Worm (Caenorhabditis elegans) whole organism, young adult: ENCODE measurements around the gene C07B5.3.

Source experiments
- B0261.1 ChIP-seq: sonication (generic microtip); optimal IDR thresholded peaks from 2 replicates; lab custom pipeline; 2016; ENCODE audit warnings: mild to moderate bottlenecking, missing genetic modification characterization, moderate library complexity, missing compliant biosample characterization
- D2030.7 ChIP-seq: fragments of 200-800 bp; sonication (Bioruptor generic); IDR thresholded peaks from 2 replicates; pipeline ENCODE4 v1.3.6; 2022; ENCODE audit warnings: missing genetic modification reagents, missing genetic modification characterization, missing compliant biosample characterization
- F49E8.2 ChIP-seq: sonication (generic microtip); optimal IDR thresholded peaks from 3 replicates; lab custom pipeline; 2017; ENCODE audit warnings: missing genetic modification characterization, mild to moderate bottlenecking, missing compliant biosample characterization, antibody characterized with exemption, moderate library complexity; ENCODE audit not compliant: insufficient read depth
- F57A8.1 ChIP-seq: fragments of 200-800 bp; sonication (Bioruptor generic); optimal IDR thresholded peaks from 2 replicates; lab custom pipeline; 2018; ENCODE audit warnings: mild to moderate bottlenecking, missing genetic modification characterization, moderate library complexity, missing compliant biosample characterization
- K12H6.12 ChIP-seq: fragments of 200-800 bp; sonication (Bioruptor generic); optimal IDR thresholded peaks from 2 replicates; lab custom pipeline; 2018; ENCODE audit warnings: mild to moderate bottlenecking, missing genetic modification characterization, missing compliant biosample characterization
- Y53F4B.3 ChIP-seq: fragments of 200-800 bp; sonication (Bioruptor generic); IDR thresholded peaks from 2 replicates; pipeline ENCODE4 v1.3.6; 2022; ENCODE audit warnings: missing genetic modification reagents, missing genetic modification characterization, missing compliant biosample characterization
- akir-1 ChIP-seq: fragments of 200-800 bp; sonication (Bioruptor generic); optimal IDR thresholded peaks from 2 replicates; lab custom pipeline; 2018; ENCODE audit warnings: mild to moderate bottlenecking, missing genetic modification characterization, moderate library complexity, missing compliant biosample characterization
- ama-1 ChIP-seq, 3 experiments: fragments of 150-350 bp in 1 of 3; sonication (generic microtip) in 2 of 3; optimal IDR thresholded peaks; 2 replicates each; lab custom pipeline; 2014 to 2018; ENCODE audit warnings: missing biosample characterization in 2 of 3, missing genetic modification characterization in 2 of 3, missing genetic modification reagents in 2 of 3
- aptf-3 ChIP-seq: fragments of 200-800 bp; sonication (Bioruptor generic); IDR thresholded peaks from 2 replicates; pipeline ENCODE4 v1.3.6; 2022; ENCODE audit warnings: missing genetic modification characterization, missing compliant biosample characterization
- cebp-2 ChIP-seq: fragments of 200-800 bp; sonication (Bioruptor generic); IDR thresholded peaks from 2 replicates; pipeline ENCODE4 v1.3.6; 2022; ENCODE audit warnings: missing genetic modification characterization, missing compliant biosample characterization
- ceh-79 ChIP-seq: sonication (generic microtip); optimal IDR thresholded peaks from 2 replicates; lab custom pipeline; 2017; ENCODE audit warnings: mild to moderate bottlenecking, missing genetic modification characterization, missing compliant biosample characterization
- dox-1 ChIP-seq: fragments of 200-800 bp; sonication (Bioruptor generic); IDR thresholded peaks from 2 replicates; pipeline ENCODE4 v1.3.6; 2022; ENCODE audit warnings: missing genetic modification reagents, missing genetic modification characterization, missing compliant biosample characterization
- dpff-1 ChIP-seq: sonication (generic microtip); optimal IDR thresholded peaks from 2 replicates; lab custom pipeline; 2017; ENCODE audit warnings: mild to moderate bottlenecking, missing genetic modification characterization, missing compliant biosample characterization
- egrh-3 ChIP-seq: fragments of 200-800 bp; sonication (Bioruptor generic); IDR thresholded peaks from 2 replicates; pipeline ENCODE4 v1.3.6; 2022; ENCODE audit warnings: missing genetic modification reagents, missing genetic modification characterization, missing compliant biosample characterization
- ekl-4 ChIP-seq: fragments of 200-800 bp; sonication (Bioruptor generic); IDR thresholded peaks from 2 replicates; pipeline ENCODE4 v1.3.6; 2022; ENCODE audit warnings: missing genetic modification reagents, missing genetic modification characterization, missing compliant biosample characterization
- fkh-3 ChIP-seq: sonication (generic microtip); optimal IDR thresholded peaks from 2 replicates; lab custom pipeline; 2016; ENCODE audit warnings: mild to moderate bottlenecking, missing genetic modification characterization, missing compliant biosample characterization
- hmg-20 ChIP-seq: fragments of 200-800 bp; sonication (Bioruptor generic); IDR thresholded peaks from 2 replicates; pipeline ENCODE4 v1.3.6; 2022; ENCODE audit warnings: missing genetic modification reagents, missing genetic modification characterization, missing compliant biosample characterization
- lin-54 ChIP-seq: fragments of 200-800 bp; sonication (Bioruptor generic); optimal IDR thresholded peaks from 2 replicates; lab custom pipeline; 2018; ENCODE audit warnings: mild to moderate bottlenecking, missing genetic modification characterization, missing compliant biosample characterization
- lsy-27 ChIP-seq: sonication (generic microtip); optimal IDR thresholded peaks from 2 replicates; lab custom pipeline; 2017; ENCODE audit warnings: missing genetic modification characterization, mild to moderate bottlenecking, missing compliant biosample characterization, antibody characterized with exemption, missing genotype, borderline replicate concordance; ENCODE audit not compliant: insufficient read depth
- madf-10 ChIP-seq: sonication (generic microtip); optimal IDR thresholded peaks from 2 replicates; lab custom pipeline; 2016; ENCODE audit warnings: mild to moderate bottlenecking, missing genetic modification characterization, missing compliant biosample characterization
- madf-3 ChIP-seq: fragments of 200-800 bp; sonication (Bioruptor generic); IDR thresholded peaks from 2 replicates; pipeline ENCODE4 v1.3.6; 2022; ENCODE audit warnings: missing genetic modification reagents, missing genetic modification characterization, missing compliant biosample characterization
- mel-28 ChIP-seq: sonication (generic microtip); optimal IDR thresholded peaks from 2 replicates; lab custom pipeline; 2016; ENCODE audit warnings: borderline replicate concordance, mild to moderate bottlenecking, missing genetic modification characterization, missing compliant biosample characterization
- mxl-1 ChIP-seq: sonication (generic microtip); optimal IDR thresholded peaks from 2 replicates; lab custom pipeline; 2016; ENCODE audit warnings: missing genetic modification characterization, missing compliant biosample characterization
- nhr-27 ChIP-seq: fragments of 200-800 bp; sonication (Bioruptor generic); optimal IDR thresholded peaks from 2 replicates; lab custom pipeline; 2018; ENCODE audit warnings: mild to moderate bottlenecking, missing genetic modification characterization, moderate library complexity, missing compliant biosample characterization
- nhr-80 ChIP-seq: sonication (generic microtip); optimal IDR thresholded peaks from 2 replicates; lab custom pipeline; 2016; ENCODE audit warnings: missing genetic modification characterization, missing compliant biosample characterization
- nhr-90 ChIP-seq: sonication (generic microtip); optimal IDR thresholded peaks from 2 replicates; lab custom pipeline; 2016; ENCODE audit warnings: missing genotype, mild to moderate bottlenecking, missing genetic modification characterization, missing compliant biosample characterization
- rcor-1 ChIP-seq: fragments of 200-800 bp; sonication (Bioruptor generic); IDR thresholded peaks from 2 replicates; pipeline ENCODE4 v1.3.6; 2022; ENCODE audit warnings: missing genetic modification reagents, missing genetic modification characterization, missing compliant biosample characterization
- repo-1 ChIP-seq: sonication (generic microtip); optimal IDR thresholded peaks from 2 replicates; lab custom pipeline; 2017; ENCODE audit warnings: mild to moderate bottlenecking, missing genetic modification characterization, missing compliant biosample characterization
- rpc-1 ChIP-seq, 2 experiments: fragments of 150-350 bp in 1 of 2; sonication (generic microtip) in 1 of 2; optimal IDR thresholded peaks; 2 replicates each; lab custom pipeline; 2014 to 2018; ENCODE audit warnings: missing biosample characterization in 1 of 2, missing genetic modification characterization in 1 of 2, missing genetic modification reagents in 1 of 2, missing genotype in 1 of 2
- snpc-1.1 ChIP-seq: sonication (generic microtip); optimal IDR thresholded peaks from 2 replicates; lab custom pipeline; 2017; ENCODE audit warnings: missing genetic modification characterization, mild to moderate bottlenecking, missing compliant biosample characterization, antibody characterized with exemption, moderate library complexity, missing genotype, missing genetic modification reagents; ENCODE audit not compliant: insufficient read depth
- snpc-4 ChIP-seq, 5 experiments: fragments of 150-350 bp in 1 of 5; sonication (generic microtip) in 4 of 5; optimal IDR thresholded peaks; 2 replicates each; lab custom pipeline; 2014 to 2018; ENCODE audit warnings: missing genetic modification characterization in 5 of 5, missing biosample characterization in 3 of 5, antibody characterized with exemption in 2 of 5, mild to moderate bottlenecking in 2 of 5, missing compliant biosample characterization in 2 of 5, missing genotype in 2 of 5, moderate library complexity in 2 of 5, missing genetic modification reagents in 1 of 5
- somi-1 ChIP-seq: fragments of 200-800 bp; sonication (Bioruptor generic); optimal IDR thresholded peaks from 2 replicates; lab custom pipeline; 2018; ENCODE audit warnings: mild to moderate bottlenecking, missing genetic modification characterization, missing compliant biosample characterization
- tbp1 ChIP-seq: fragments of 200-800 bp; sonication (Bioruptor generic); optimal IDR thresholded peaks from 2 replicates; lab custom pipeline; 2018; ENCODE audit warnings: mild to moderate bottlenecking, missing genetic modification characterization, missing compliant biosample characterization
- tbx-9 ChIP-seq: sonication (generic microtip); optimal IDR thresholded peaks from 2 replicates; lab custom pipeline; 2016; ENCODE audit warnings: borderline replicate concordance, missing genetic modification characterization, inconsistent platforms, missing compliant biosample characterization
- xnd-1 ChIP-seq: sonication (generic microtip); optimal IDR thresholded peaks from 2 replicates; lab custom pipeline; 2016; ENCODE audit warnings: missing genotype, missing genetic modification reagents, missing genetic modification characterization, missing compliant biosample characterization
- zim-3 ChIP-seq: sonication (generic microtip); optimal IDR thresholded peaks from 2 replicates; lab custom pipeline; 2017; ENCODE audit warnings: mild to moderate bottlenecking, missing genetic modification characterization, moderate library complexity, missing compliant biosample characterization
- ztf-18 ChIP-seq: sonication (generic microtip); optimal IDR thresholded peaks from 2 replicates; lab custom pipeline; 2016; ENCODE audit warnings: missing genotype, mild to moderate bottlenecking, missing genetic modification characterization, missing compliant biosample characterization
- ztf-25 ChIP-seq: fragments of 200-800 bp; sonication (Bioruptor generic); IDR thresholded peaks from 2 replicates; pipeline ENCODE4 v1.3.6; 2022; ENCODE audit warnings: missing genetic modification reagents, missing genetic modification characterization, missing compliant biosample characterization
- ztf-28 ChIP-seq: fragments of 200-800 bp; sonication (Bioruptor generic); IDR thresholded peaks from 2 replicates; pipeline ENCODE4 v1.3.6; 2022; ENCODE audit warnings: missing genetic modification reagents, missing genetic modification characterization, missing compliant biosample characterization
- ztf-3 ChIP-seq: fragments of 200-800 bp; sonication (Bioruptor generic); optimal IDR thresholded peaks from 2 replicates; lab custom pipeline; 2018; ENCODE audit warnings: mild to moderate bottlenecking, missing genetic modification characterization, missing compliant biosample characterization
- ztf-6 ChIP-seq: fragments of 200-800 bp; sonication (Bioruptor generic); IDR thresholded peaks from 2 replicates; pipeline ENCODE4 v1.3.6; 2022; ENCODE audit warnings: missing genetic modification reagents, missing genetic modification characterization, missing compliant biosample characterization

The C07B5.3 gene

DNA sequence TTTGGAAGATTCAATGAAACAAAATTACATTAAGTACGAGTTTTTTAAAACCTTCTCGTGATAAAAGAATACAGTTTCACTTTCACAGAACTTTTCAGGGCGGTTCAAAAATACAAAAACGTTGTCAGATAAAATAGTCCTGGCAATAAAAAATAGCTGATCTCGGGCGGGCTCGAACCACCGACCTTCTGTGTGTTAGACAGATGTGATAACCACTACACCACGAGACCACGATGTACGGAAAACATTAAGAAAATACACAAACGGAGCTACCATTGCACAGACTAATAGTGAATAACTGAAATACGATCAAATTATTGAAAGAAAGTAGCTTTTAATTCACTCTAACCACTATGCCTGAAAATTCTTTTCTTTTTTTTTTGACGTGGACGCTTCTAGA, 37.9 kb upstream of the C07B5.3 start (continued):
- TF ChIP-seq somi-1 (peak; percentile 25), snpc-1.1 (tag; lab: Kevin White, UChicago) (peak; percentile 36), tbp1 (GFP tag; lab: Kevin White, UChicago) (peak; percentile 88), D2030.7 (GFP tag; lab: Robert Waterston, UW) (peak; percentile 57), dpff-1 (tag; lab: Kevin White, UChicago) (no peak), nhr-27 (no peak), dox-1 (peak; percentile 53; the same call in 1 of the 2 replicates), akir-1 (no peak), ceh-79 (tag; lab: Kevin White, UChicago) (no peak), snpc-4 (GFP tag; optimal IDR thresholded peaks at IDR 0.05; lab: Kevin White, UChicago) (peak; percentile 60), snpc-4 (tag; optimal IDR thresholded peaks at IDR 0.05; lab: Kevin White, UChicago) (peak in 1 of 4 experiments; percentile 67), B0261.1 (tag; lab: Kevin White, UChicago) (peak; percentile 79), madf-10 (tag; lab: Kevin White, UChicago) (peak; percentile 35), ztf-3 (GFP tag; lab: Kevin White, UChicago) (no peak), ztf-25 (GFP tag; lab: Robert Waterston, UW) (peak; percentile 74; the same call in 1 of the 2 replicates), Y53F4B.3 (GFP tag; lab: Robert Waterston, UW) (no peak), ekl-4 (GFP tag; lab: Robert Waterston, UW) (no peak), nhr-90 (tag; lab: Kevin White, UChicago) (peak; percentile 40), nhr-80 (tag; lab: Kevin White, UChicago) (peak; percentile 34), cebp-2 (0 out of 2 replicates have a peak, but pooled peaks have one; percentile 56), zim-3 (peak; percentile 79), ztf-6 (GFP tag; lab: Robert Waterston, UW) (0 out of 2 replicates have a peak, but pooled peaks have one; percentile 79), xnd-1 (tag; lab: Kevin White, UChicago) (no peak), rpc-1 (optimal IDR thresholded peaks at IDR 0.05; lab: Kevin White, UChicago) (peak; percentile 82), rpc-1 (tag; optimal IDR thresholded peaks at IDR 0.05; lab: Kevin White, UChicago) (peak; percentile 92), ama-1 (optimal IDR thresholded peaks at IDR 0.05; lab: Kevin White, UChicago) (no peak), ama-1 (GFP tag; optimal IDR thresholded peaks at IDR 0.05; lab: Kevin White, UChicago) (peak in 1 of 2 experiments; percentile 40)

DNA sequence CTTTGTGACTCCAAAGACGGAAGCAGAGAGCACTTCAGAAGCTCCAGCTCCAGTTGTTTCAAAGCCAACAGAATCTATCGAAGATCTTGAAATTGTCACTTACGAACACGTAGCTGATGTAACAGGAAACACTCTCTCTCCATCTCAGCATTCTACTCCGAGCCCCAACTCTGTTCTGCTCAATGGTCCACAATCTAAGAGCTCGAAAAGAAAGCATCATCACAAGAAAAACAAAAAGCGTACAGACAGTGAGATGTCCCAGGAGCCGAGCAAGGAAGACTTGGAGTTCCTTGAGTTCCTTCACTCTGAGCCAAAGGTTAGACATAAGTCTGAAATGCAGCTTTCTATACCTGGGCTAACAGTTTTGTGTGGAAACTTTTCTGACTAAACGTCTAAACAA, 33.0 kb upstream of the C07B5.3 start:
- TF ChIP-seq repo-1 (tag; lab: Kevin White, UChicago) = no peak
- TF ChIP-seq mxl-1 = no peak
- no peak for TF ChIP-seq akir-1
- no peak for TF ChIP-seq lin-54
- TF ChIP-seq hmg-20 (GFP tag; lab: Robert Waterston, UW) = no peak
- TF ChIP-seq egrh-3 (GFP tag; lab: Robert Waterston, UW) = no peak
- TF ChIP-seq ztf-25 (GFP tag; lab: Robert Waterston, UW) = no peak
- TF ChIP-seq K12H6.12 (tag; lab: Kevin White, UChicago) = no peak
- no peak for TF ChIP-seq fkh-3
- no peak for TF ChIP-seq madf-3 (GFP tag; lab: Robert Waterston, UW)
- TF ChIP-seq F57A8.1 (GFP tag; lab: Kevin White, UChicago) = no peak
- no peak for TF ChIP-seq tbx-9 (tag; lab: Kevin White, UChicago)
- TF ChIP-seq lsy-27 = no peak
- TF ChIP-seq rcor-1 (GFP tag; lab: Robert Waterston, UW) = no peak
- TF ChIP-seq ztf-18 (tag; lab: Kevin White, UChicago) = no peak
- TF ChIP-seq aptf-3 = no peak
- no peak for TF ChIP-seq ztf-28 (GFP tag; lab: Robert Waterston, UW)
- no peak for TF ChIP-seq mel-28 (tag; lab: Kevin White, UChicago)
- no peak for TF ChIP-seq F49E8.2 (tag; lab: Kevin White, UChicago)
